Worm (Caenorhabditis elegans) whole organism, L1 larva: ENCODE measurements around the gene F37A8.5.

Source experiments
- C04F5.9 ChIP-seq: sonication (generic microtip); optimal IDR thresholded peaks from 2 replicates; lab custom pipeline; 2016; ENCODE audit warnings: missing genetic modification characterization, missing compliant biosample characterization
- C34B4.2 ChIP-seq: sonication (generic microtip); optimal IDR thresholded peaks from 2 replicates; lab custom pipeline; 2017; ENCODE audit warnings: mild to moderate bottlenecking, missing genetic modification characterization, missing compliant biosample characterization
- Y116A8C.19 ChIP-seq: sonication (generic microtip); optimal IDR thresholded peaks from 2 replicates; lab custom pipeline; 2016; ENCODE audit warnings: missing compliant biosample characterization, missing genetic modification characterization, borderline replicate concordance
- aly-2 ChIP-seq: fragments of 150-350 bp; optimal IDR thresholded peaks from 2 replicates; lab custom pipeline; 2014; ENCODE audit warnings: missing biosample characterization, missing genetic modification characterization
- blmp-1 ChIP-seq: fragments of 150-350 bp; optimal IDR thresholded peaks from 2 replicates; lab custom pipeline; 2014; ENCODE audit warnings: missing biosample characterization, missing genetic modification characterization
- ceh-82 ChIP-seq, 3 experiments: fragments of 150-350 bp in 1 of 3; sonication (generic microtip) in 2 of 3; optimal IDR thresholded peaks; 2 replicates each; lab custom pipeline; 2014 to 2017; ENCODE audit warnings: missing biosample characterization in 3 of 3, missing genetic modification characterization in 3 of 3
- dpl-1 ChIP-seq, 3 experiments: fragments of 150-350 bp in 2 of 3; sonication (generic microtip) in 1 of 3; optimal IDR thresholded peaks; 2 replicates each; lab custom pipeline; 2014 to 2017; ENCODE audit warnings: missing biosample characterization in 3 of 3, missing genetic modification characterization in 3 of 3, missing genetic modification reagents in 3 of 3
- efl-1 ChIP-seq, 4 experiments: fragments of 150-350 bp; optimal IDR thresholded peaks in 3 of 4; peaks in 1 of 4; 1 replicate in 1 of 4; 2 replicates in 3 of 4; lab custom pipeline; 2014; ENCODE audit warnings: missing biosample characterization in 2 of 4, missing genetic modification characterization in 2 of 4, missing genetic modification reagents in 2 of 4
- elt-3 ChIP-seq, 6 experiments: fragments of 150-350 bp in 1 of 6; sonication (generic microtip); optimal IDR thresholded peaks; 2 replicates each; lab custom pipeline; 2017 to 2018; ENCODE audit warnings: missing biosample characterization in 6 of 6, missing genetic modification characterization in 6 of 6, inconsistent platforms in 1 of 6
- fkh-4 ChIP-seq: sonication (generic microtip); optimal IDR thresholded peaks from 2 replicates; lab custom pipeline; 2016; ENCODE audit warnings: missing compliant biosample characterization, missing genetic modification characterization, borderline replicate concordance
- grh-1 ChIP-seq: fragments of 200-800 bp; sonication (Bioruptor generic); IDR thresholded peaks from 2 replicates; pipeline ENCODE4 v1.3.6; 2022; ENCODE audit warnings: missing genetic modification reagents, missing genetic modification characterization, missing compliant biosample characterization
- isw-1 ChIP-seq: fragments of 200-800 bp; sonication (Bioruptor generic); IDR thresholded peaks from 2 replicates; pipeline ENCODE4 v1.3.6; 2022; ENCODE audit warnings: missing genetic modification characterization, missing compliant biosample characterization
- lin-13 ChIP-seq: fragments of 150-350 bp; optimal IDR thresholded peaks from 2 replicates; lab custom pipeline; 2014; ENCODE audit warnings: missing biosample characterization, missing genetic modification reagents, missing genetic modification characterization
- lin-14 ChIP-seq: fragments of 200-800 bp; sonication (Bioruptor generic); optimal IDR thresholded peaks from 2 replicates; lab custom pipeline; 2018; ENCODE audit warnings: mild to moderate bottlenecking, missing genetic modification characterization, moderate library complexity, missing compliant biosample characterization
- lin-15B ChIP-seq: fragments of 150-350 bp; sonication (generic microtip); optimal IDR thresholded peaks from 3 replicates; lab custom pipeline; 2014; ENCODE audit warnings: missing biosample characterization, missing genetic modification characterization
- lin-35 ChIP-seq, 2 experiments: fragments of 150-350 bp; optimal IDR thresholded peaks; 2 replicates each; lab custom pipeline; 2014; ENCODE audit warnings: missing biosample characterization in 2 of 2, missing genetic modification characterization in 2 of 2, missing genetic modification reagents in 2 of 2
- lir-3 ChIP-seq: sonication (generic microtip); optimal IDR thresholded peaks from 2 replicates; lab custom pipeline; 2016; ENCODE audit warnings: mild to moderate bottlenecking, missing genetic modification characterization, moderate library complexity, missing compliant biosample characterization; ENCODE audit not compliant: poor library complexity
- lsy-2 ChIP-seq, 2 experiments: fragments of 150-350 bp; optimal IDR thresholded peaks; 2 replicates each; lab custom pipeline; 2014; ENCODE audit warnings: missing biosample characterization in 2 of 2, missing genetic modification characterization in 2 of 2
- mab-9 ChIP-seq: fragments of 200-800 bp; sonication (Bioruptor generic); IDR thresholded peaks from 2 replicates; pipeline ENCODE4 v1.3.6; 2022; ENCODE audit warnings: missing genetic modification reagents, missing genetic modification characterization, missing compliant biosample characterization
- mef-2 ChIP-seq: fragments of 150-350 bp; optimal IDR thresholded peaks from 2 replicates; lab custom pipeline; 2014; ENCODE audit warnings: missing biosample characterization, missing genetic modification characterization
- mep-1 ChIP-seq: fragments of 150-350 bp; optimal IDR thresholded peaks from 2 replicates; lab custom pipeline; 2014; ENCODE audit warnings: missing biosample characterization, missing genetic modification characterization
- nhr-12 ChIP-seq: sonication (generic microtip); optimal IDR thresholded peaks from 2 replicates; lab custom pipeline; 2017; ENCODE audit warnings: missing biosample characterization, missing genetic modification characterization
- nhr-47 ChIP-seq: sonication (generic microtip); optimal IDR thresholded peaks from 2 replicates; lab custom pipeline; 2016; ENCODE audit warnings: mild to moderate bottlenecking, missing genetic modification characterization, moderate library complexity, missing compliant biosample characterization
- nhr-71 ChIP-seq: sonication (generic microtip); optimal IDR thresholded peaks from 2 replicates; lab custom pipeline; 2016; ENCODE audit warnings: mild to moderate bottlenecking, missing genetic modification characterization, moderate library complexity, missing compliant biosample characterization
- nhr-76 ChIP-seq: sonication (generic microtip); optimal IDR thresholded peaks from 2 replicates; lab custom pipeline; 2017; ENCODE audit warnings: missing biosample characterization, missing genetic modification characterization
- nhr-77 ChIP-seq: fragments of 150-350 bp; optimal IDR thresholded peaks from 2 replicates; lab custom pipeline; 2014; ENCODE audit warnings: missing biosample characterization, missing genetic modification characterization
- nhr-90 ChIP-seq: sonication (generic microtip); optimal IDR thresholded peaks from 2 replicates; lab custom pipeline; 2016; ENCODE audit warnings: mild to moderate bottlenecking, missing genetic modification characterization, missing compliant biosample characterization; ENCODE audit not compliant: poor library complexity
- rnt-1 ChIP-seq: sonication (generic microtip); optimal IDR thresholded peaks from 2 replicates; lab custom pipeline; 2016; ENCODE audit warnings: mild to moderate bottlenecking, missing genetic modification characterization, moderate library complexity, missing compliant biosample characterization
- skn-1 ChIP-seq: fragments of 150-350 bp; optimal IDR thresholded peaks from 2 replicates; lab custom pipeline; 2014; ENCODE audit warnings: missing biosample characterization, missing genetic modification characterization
- sox-4 ChIP-seq: sonication (generic microtip); optimal IDR thresholded peaks from 2 replicates; lab custom pipeline; 2016; ENCODE audit warnings: missing genetic modification characterization, missing compliant biosample characterization
- sptf-1 ChIP-seq: fragments of 150-350 bp; optimal IDR thresholded peaks from 2 replicates; lab custom pipeline; 2014; ENCODE audit warnings: missing biosample characterization, missing genetic modification characterization
- swsn-7 ChIP-seq: sonication (generic microtip); optimal IDR thresholded peaks from 2 replicates; lab custom pipeline; 2016; ENCODE audit warnings: missing genetic modification characterization, missing compliant biosample characterization
- unc-130 ChIP-seq: fragments of 150-350 bp; optimal IDR thresholded peaks from 2 replicates; lab custom pipeline; 2017; ENCODE audit warnings: missing biosample characterization, missing genetic modification characterization, inconsistent platforms
- unc-98 ChIP-seq: fragments of 200-800 bp; sonication (Bioruptor generic); IDR thresholded peaks from 2 replicates; pipeline ENCODE4 v1.3.6; 2022; ENCODE audit warnings: missing genetic modification characterization, missing compliant biosample characterization
- ztf-11 ChIP-seq, 2 experiments: sonication (generic microtip); optimal IDR thresholded peaks; 2 replicates each; lab custom pipeline; 2016 to 2017; ENCODE audit warnings: missing genetic modification characterization in 2 of 2, missing biosample characterization in 1 of 2, missing compliant biosample characterization in 1 of 2

The F37A8.5 gene

DNA sequence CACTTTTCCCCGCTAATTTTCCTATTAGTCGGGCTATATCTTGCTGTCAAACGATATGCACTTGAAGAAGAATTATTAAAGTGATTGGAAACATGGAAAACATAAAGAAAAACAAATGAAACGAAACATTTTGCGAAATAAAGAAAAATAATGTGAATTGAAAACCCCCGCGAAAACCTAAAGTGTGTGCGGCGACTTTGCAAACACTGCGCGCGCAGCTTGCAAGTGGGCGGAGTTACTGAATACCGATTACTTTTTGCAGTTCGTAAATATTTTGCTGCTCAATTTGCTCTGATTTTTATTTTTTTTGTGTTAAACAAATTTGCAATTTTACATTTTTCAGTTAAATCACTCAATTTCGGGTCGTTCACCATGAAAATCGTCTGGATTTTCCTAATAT, 39.8 kb upstream of the F37A8.5 start, which contains the start of gene ccdc-47 (continued):
- TF ChIP-seq lir-3 (tag; lab: Kevin White, UChicago): peak; percentile 40
- TF ChIP-seq nhr-77 (tag; lab: Kevin White, UChicago): no peak
- no peak for TF ChIP-seq sox-4 (tag; lab: Kevin White, UChicago)
- peak; percentile 66 for TF ChIP-seq swsn-7 (tag; lab: Kevin White, UChicago)
- no peak for TF ChIP-seq mef-2 (tag; lab: Kevin White, UChicago)
- no peak for TF ChIP-seq fkh-4
- TF ChIP-seq nhr-47: peak; percentile 65

DNA sequence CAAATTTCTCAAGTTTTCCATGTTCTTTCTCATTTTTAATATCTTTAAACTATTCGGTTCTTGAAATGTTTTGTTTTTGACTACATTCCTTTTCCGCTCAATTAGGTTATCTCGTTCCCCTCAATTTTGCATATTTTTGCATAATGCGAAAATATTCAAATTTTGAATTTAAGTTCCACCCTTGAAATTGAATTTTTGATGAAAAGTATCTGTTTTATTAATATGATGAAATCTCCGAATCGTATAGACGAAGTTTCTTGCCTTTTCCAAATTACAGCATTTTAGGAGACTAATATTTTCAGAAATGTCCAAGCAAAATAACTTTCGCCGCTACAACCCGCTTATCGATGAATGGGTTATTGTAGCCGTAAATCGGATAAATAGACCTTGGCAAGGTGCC, 37.9 kb upstream of the F37A8.5 start, which contains the start of gene ZK1058.3:
Gene ZK1058.3 (plus strand): TSS at position 301 of the 400 bp plus-strand sequence.
- TF ChIP-seq efl-1 (optimal IDR thresholded peaks at IDR 0.05; lab: Kevin White, UChicago): no peak
- TF ChIP-seq efl-1 (GFP tag; optimal IDR thresholded peaks at IDR 0.05 in 1 of 2; lab: Kevin White, UChicago): peak in 1 of 2 experiments; percentile 0
- TF ChIP-seq grh-1: no peak
- TF ChIP-seq, all 84 proteins: peak for 1

DNA sequence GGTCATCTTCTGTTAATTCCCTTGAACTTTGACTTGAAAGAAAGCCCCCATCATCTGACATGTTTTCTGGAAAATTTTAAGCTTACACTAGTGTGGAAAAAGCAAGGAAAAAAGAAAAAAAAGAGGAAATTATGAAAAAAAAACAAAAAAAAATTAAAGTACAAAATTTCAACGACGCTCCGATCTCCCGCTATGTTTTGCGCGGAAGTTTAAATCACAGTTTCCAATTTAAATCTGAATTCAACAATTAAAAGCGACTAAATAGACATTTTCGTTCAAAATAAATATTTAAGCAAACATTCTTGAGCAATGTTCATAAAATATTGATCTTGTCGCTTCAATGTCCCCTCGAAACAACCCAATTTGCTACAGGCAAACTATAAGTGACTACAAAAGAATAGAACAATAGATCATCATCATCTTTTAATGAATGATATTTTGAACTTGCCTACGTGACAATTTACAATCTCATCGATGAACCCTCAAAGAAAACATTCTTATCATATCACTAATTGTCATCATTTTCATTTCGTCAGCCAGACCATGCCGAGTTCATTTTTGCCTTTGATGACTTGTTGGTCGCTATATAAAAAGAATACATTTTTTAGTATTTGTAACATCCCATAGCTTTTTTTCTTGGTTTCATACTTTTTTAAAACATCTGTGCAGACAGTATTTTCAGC, 34.6 kb upstream of the F37A8.5 start, which contains the start of the genes metl-6 and nit-1:
Gene metl-6 (minus strand): TSS at position 66 of the 683 bp plus-strand sequence.
Gene nit-1 (plus strand): TSS at position 562 of the 683 bp plus-strand sequence.
- TF ChIP-seq lin-15B (no peak), lsy-2 (tag; optimal IDR thresholded peaks at IDR 0.05; lab: Kevin White, UChicago) (peak; percentile 23 to 54), skn-1 (tag; lab: Kevin White, UChicago) (peak; percentile 57), nhr-71 (peak; percentile 14), blmp-1 (tag; lab: Kevin White, UChicago) (peak; percentile 42), ceh-82 (tag; optimal IDR thresholded peaks at IDR 0.05; lab: Kevin White, UChicago) (no peak), C34B4.2 (tag; lab: Kevin White, UChicago) (no peak), unc-130 (tag; lab: Kevin White, UChicago) (no peak), nhr-77 (tag; lab: Kevin White, UChicago) (no peak), lin-35 (GFP tag; optimal IDR thresholded peaks at IDR 0.05; lab: Kevin White, UChicago) (peak; percentile 63 to 90), nhr-90 (tag; lab: Kevin White, UChicago) (no peak), nhr-12 (tag; lab: Kevin White, UChicago) (no peak), isw-1 (GFP tag; lab: Robert Waterston, UW) (no peak), Y116A8C.19 (tag; lab: Kevin White, UChicago) (no peak), dpl-1 (GFP tag; optimal IDR thresholded peaks at IDR 0.05; lab: Kevin White, UChicago) (peak; percentile 65 to 88 (median 78)), nhr-76 (tag; lab: Kevin White, UChicago) (no peak), rnt-1 (tag; lab: Kevin White, UChicago) (no peak), C04F5.9 (tag; lab: Kevin White, UChicago) (no peak), elt-3 (tag; optimal IDR thresholded peaks at IDR 0.05; lab: Kevin White, UChicago) (peak in 1 of 6 experiments; percentile 7), ztf-11 (tag; optimal IDR thresholded peaks at IDR 0.05; lab: Kevin White, UChicago) (no peak), mab-9 (GFP tag; lab: Robert Waterston, UW) (no peak), sptf-1 (tag; lab: Kevin White, UChicago) (no peak), unc-98 (GFP tag; lab: Robert Waterston, UW) (no peak), grh-1 (no peak), aly-2 (tag; lab: Kevin White, UChicago) (no peak), efl-1 (optimal IDR thresholded peaks at IDR 0.05; lab: Kevin White, UChicago) (peak in 1 of 2 experiments; percentile 79), efl-1 (GFP tag; optimal IDR thresholded peaks at IDR 0.05 in 1 of 2; lab: Kevin White, UChicago) (peak; percentile 85 to 98), mep-1 (tag; lab: Kevin White, UChicago) (no peak), lin-13 (no peak), lin-14 (GFP tag; lab: Kevin White, UChicago) (no peak)
